Worm (Caenorhabditis elegans): ENCODE measurements around the gene fbxa-59.

fbxa-59 gene

DNA sequence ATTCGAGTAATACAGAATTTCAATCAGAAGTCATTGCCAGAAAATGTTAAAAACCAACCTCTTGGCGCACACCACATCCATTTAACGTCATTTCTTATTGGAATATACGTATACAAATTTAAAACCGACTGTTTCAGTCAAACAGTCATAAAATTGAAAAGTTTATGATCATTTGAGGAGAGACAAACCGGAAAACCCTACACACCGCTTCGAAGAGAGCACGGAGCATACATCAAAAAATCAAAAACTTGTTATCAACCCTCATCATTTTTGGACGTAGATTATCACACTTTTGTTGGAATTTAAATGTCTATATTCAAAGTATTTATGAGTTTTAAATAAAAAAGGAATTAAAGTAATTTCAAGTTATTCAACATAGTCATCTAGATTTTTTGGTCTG, 52.3 kb downstream of the fbxa-59 start, which contains the start of gene T24C4.10 (continued):
- TF ChIP-seq pha-4 (GFP tag; IDR thresholded peaks at IDR 0.05) (no peak), pha-4 (tag; optimal IDR thresholded peaks at IDR 0.05) (no peak), T26A8.4 (GFP tag; IDR thresholded peaks at IDR 0.05) (no peak), fkh-10 (GFP tag; optimal IDR thresholded peaks at IDR 0.05) (no peak), jun-1 (tag; optimal IDR thresholded peaks at IDR 0.05) (no peak), ceh-20 (GFP tag; IDR thresholded peaks at IDR 0.05) (no peak), dmd-6 (GFP tag; IDR thresholded peaks at IDR 0.05) (peak; percentile 45; the same call in 1 of the 2 replicates), ceh-32 (tag; optimal IDR thresholded peaks at IDR 0.05; ENCODE audit: poor library complexity) (no peak), ceh-44 (GFP tag; IDR thresholded peaks at IDR 0.05) (no peak), nhr-237 (tag; optimal IDR thresholded peaks at IDR 0.05) (no peak), gei-8 (GFP tag; optimal IDR thresholded peaks at IDR 0.05) (no peak), F26F4.8 (GFP tag; conservative IDR thresholded peaks at IDR 0.05) (no peak), fos-1 (tag; optimal IDR thresholded peaks at IDR 0.05) (no peak), tra-1 (GFP tag; IDR thresholded peaks at IDR 0.05) (no peak), nhr-111 (GFP tag; optimal IDR thresholded peaks at IDR 0.05) (no peak), nhr-48 (tag; optimal IDR thresholded peaks at IDR 0.05) (no peak), hmg-1.1 (GFP tag; IDR thresholded peaks at IDR 0.05) (no peak), php-3 (GFP tag; IDR thresholded peaks at IDR 0.05) (peak; percentile 61; the same call in 1 of the 2 replicates), ZK546.5 (tag; optimal IDR thresholded peaks at IDR 0.05) (no peak), ztf-11 (tag; optimal IDR thresholded peaks at IDR 0.05) (no peak), dve-1 (tag; optimal IDR thresholded peaks at IDR 0.05; ENCODE audit: insufficient read depth) (peak; percentile 36), mxl-3 (GFP tag; optimal IDR thresholded peaks at IDR 0.05) (no peak), zfp-2 (tag; optimal IDR thresholded peaks at IDR 0.05) (no peak), hif-1 (tag; optimal IDR thresholded peaks at IDR 0.05) (no peak), sdz-12 (GFP tag; optimal IDR thresholded peaks at IDR 0.05) (no peak), lin-13 (GFP tag; optimal IDR thresholded peaks at IDR 0.05) (no peak), vab-7 (GFP tag; IDR thresholded peaks at IDR 0.05) (no peak), F44E2.7 (GFP tag; IDR thresholded peaks at IDR 0.05) (no peak), ZK337.2 (GFP tag; IDR thresholded peaks at IDR 0.05) (no peak), daf-16 (GFP tag; optimal IDR thresholded peaks at IDR 0.05) (no peak), daf-16 (tag; optimal IDR thresholded peaks at IDR 0.05) (peak; percentile 45), dmd-8 (GFP tag; IDR thresholded peaks at IDR 0.05) (no peak), duxl-1 (tag; optimal IDR thresholded peaks at IDR 0.05; ENCODE audit: poor library complexity) (no peak), spr-3 (GFP tag; optimal IDR thresholded peaks at IDR 0.05) (no peak), aha-1 (tag) (no peak), ama-1 (optimal IDR thresholded peaks at IDR 0.05) (no peak), lir-3 (tag; optimal IDR thresholded peaks at IDR 0.05) (no peak)

All from whole organism, L4 larva.